Worm (Caenorhabditis elegans) whole organism, L4/young adult: ENCODE data around the gene sqd-1.

Experiments used
- W03F9.2 ChIP-seq: fragments of 150-350 bp; optimal IDR thresholded peaks from 2 replicates; lab custom pipeline; 2014; ENCODE audit warnings: missing biosample characterization, missing genetic modification characterization
- him-1 ChIP-seq: sonication (generic microtip); optimal IDR thresholded peaks from 2 replicates; lab custom pipeline; 2016; ENCODE audit warnings: missing genotype, missing genetic modification reagents, missing genetic modification characterization, missing compliant biosample characterization

- TF ChIP-seq him-1 (tag; lab: Kevin White, UChicago), result no peak
- no peak for TF ChIP-seq W03F9.2 (tag; lab: Kevin White, UChicago)
Measured at ce11 chrIV:6372993-6373392, 49.0 kb downstream of the sqd-1 start, which contains the start of gene smg-3.
